Worm (Caenorhabditis elegans) whole organism, L3 larva: Measurements from ENCODE around the gene F43H9.4.

Experiments used
- R02D3.7 ChIP-seq: fragments of 150-350 bp; optimal IDR thresholded peaks from 2 replicates; lab custom pipeline; 2014; ENCODE audit warnings: missing biosample characterization, missing genetic modification characterization
- ama-1 ChIP-seq: fragments of 150-350 bp; optimal IDR thresholded peaks from 2 replicates; lab custom pipeline; 2018
- ceh-82 ChIP-seq: fragments of 150-350 bp; optimal IDR thresholded peaks from 2 replicates; lab custom pipeline; 2014; ENCODE audit warnings: missing biosample characterization, missing genetic modification characterization
- elt-1 ChIP-seq: fragments of 150-350 bp; optimal IDR thresholded peaks from 2 replicates; lab custom pipeline; 2014; ENCODE audit warnings: missing biosample characterization, missing genetic modification characterization
- mdl-1 ChIP-seq: fragments of 150-350 bp; optimal IDR thresholded peaks from 2 replicates; lab custom pipeline; 2014; ENCODE audit warnings: missing biosample characterization, missing genetic modification characterization
- nfya-1 ChIP-seq: sonication (generic microtip); optimal IDR thresholded peaks from 2 replicates; lab custom pipeline; 2017; ENCODE audit warnings: missing genetic modification characterization, mild to moderate bottlenecking, missing compliant biosample characterization, antibody characterized with exemption, moderate library complexity; ENCODE audit not compliant: insufficient read depth
- nhr-76 ChIP-seq: fragments of 150-350 bp; sonication (generic microtip); optimal IDR thresholded peaks from 5 replicates; lab custom pipeline; 2014; ENCODE audit warnings: missing biosample characterization, missing genetic modification characterization
- nhr-77 ChIP-seq: fragments of 150-350 bp; optimal IDR thresholded peaks from 2 replicates; lab custom pipeline; 2014; ENCODE audit warnings: missing biosample characterization, missing genetic modification characterization
- skn-1 ChIP-seq: fragments of 150-350 bp; optimal IDR thresholded peaks from 2 replicates; lab custom pipeline; 2014; ENCODE audit warnings: missing biosample characterization, missing genetic modification characterization
- tbx-2 ChIP-seq: sonication (generic microtip); optimal IDR thresholded peaks from 2 replicates; lab custom pipeline; 2016; ENCODE audit warnings: mild to moderate bottlenecking, missing genetic modification characterization, missing compliant biosample characterization
- unc-39 ChIP-seq: sonication (generic microtip); optimal IDR thresholded peaks from 4 replicates; lab custom pipeline; 2017; ENCODE audit warnings: missing biosample characterization, missing genetic modification characterization
- unc-62 ChIP-seq: fragments of 150-350 bp; sonication (generic microtip); optimal IDR thresholded peaks from 4 replicates; lab custom pipeline; 2014; ENCODE audit warnings: missing biosample characterization, missing genetic modification reagents, missing genetic modification characterization
- ztf-11 ChIP-seq: fragments of 150-350 bp; optimal IDR thresholded peaks from 2 replicates; lab custom pipeline; 2014; ENCODE audit warnings: missing biosample characterization, missing genetic modification characterization

ce11 chrV:8075712-8076111 lies 49.2 kb downstream of the F43H9.4 start, which contains the start of gene catp-3:
- TF ChIP-seq unc-62: no peak
- no peak for TF ChIP-seq tbx-2 (tag; lab: Kevin White, UChicago)
- TF ChIP-seq unc-39 (tag; lab: Kevin White, UChicago): no peak
- TF ChIP-seq R02D3.7 (tag; lab: Kevin White, UChicago): no peak
- TF ChIP-seq ztf-11: no peak
- TF ChIP-seq ama-1 (lab: Kevin White, UChicago): no peak
- TF ChIP-seq ceh-82 (tag; lab: Kevin White, UChicago): no peak
- no peak for TF ChIP-seq nfya-1 (tag; lab: Kevin White, UChicago)
- no peak for TF ChIP-seq nhr-76 (tag; lab: Kevin White, UChicago)
- TF ChIP-seq nhr-77 (tag; lab: Kevin White, UChicago): no peak
- no peak for TF ChIP-seq mdl-1 (tag; lab: Kevin White, UChicago)
- TF ChIP-seq elt-1 (tag; lab: Kevin White, UChicago): no peak
- no peak for TF ChIP-seq skn-1 (tag; lab: Kevin White, UChicago)
